Worm (Caenorhabditis elegans): Measurements from ENCODE around the gene cyp-44A1.
"Not testable (repeated sequence)": the region's sequence is repeated elsewhere in the genome, so short reads cannot be mapped to it uniquely, and the experiment has no call there.

cyp-44A1 gene

ce11 chrII:5522637-5523036, 18.8 kb downstream of the cyp-44A1 start, which contains the start of gene ZK177.11:
ZK177.11 (plus strand) TSS chrII:5522937.
- no peak for TF ChIP-seq ceh-39 (tag; optimal IDR thresholded peaks at IDR 0.05)
- TF ChIP-seq sem-2 (GFP tag; optimal IDR thresholded peaks at IDR 0.05), result no peak
- TF ChIP-seq cnd-1 (tag; optimal IDR thresholded peaks at IDR 0.05), result no peak
- TF ChIP-seq mep-1 (tag; optimal IDR thresholded peaks at IDR 0.05), result no peak
- no peak for TF ChIP-seq pha-4 (tag; optimal IDR thresholded peaks at IDR 0.05)
- no peak for TF ChIP-seq M03D4.4 (tag; optimal IDR thresholded peaks at IDR 0.05)
- no peak for TF ChIP-seq nhr-12 (tag; optimal IDR thresholded peaks at IDR 0.05)
- no peak for TF ChIP-seq mls-2 (tag; optimal IDR thresholded peaks at IDR 0.05)
- TF ChIP-seq unc-39 (tag; optimal IDR thresholded peaks at IDR 0.05), result no peak
- TF ChIP-seq flh-1 (GFP tag; optimal IDR thresholded peaks at IDR 0.05), result no peak
- TF ChIP-seq ztf-11 (tag; optimal IDR thresholded peaks at IDR 0.05), result no peak
- TF ChIP-seq ces-1 (GFP tag; optimal IDR thresholded peaks at IDR 0.05), result no peak

- TF ChIP-seq elt-1 (tag; optimal IDR thresholded peaks at IDR 0.05; ENCODE audit: borderline replicate concordance, insufficient read depth) (no peak), bed-3 (GFP tag; optimal IDR thresholded peaks at IDR 0.05) (no peak), unc-39 (tag; optimal IDR thresholded peaks at IDR 0.05) (no peak), flh-1 (GFP tag; optimal IDR thresholded peaks at IDR 0.05) (no peak), snpc-4 (tag; optimal IDR thresholded peaks at IDR 0.05) (no peak), ceh-43 (GFP tag; optimal IDR thresholded peaks at IDR 0.05) (no peak), sem-2 (GFP tag; optimal IDR thresholded peaks at IDR 0.05) (no peak), ces-1 (GFP tag; optimal IDR thresholded peaks at IDR 0.05) (no peak), cnd-1 (tag; optimal IDR thresholded peaks at IDR 0.05) (no peak), nhr-2 (tag; optimal IDR thresholded peaks at IDR 0.05) (no peak), zip-8 (tag; optimal IDR thresholded peaks at IDR 0.05) (no peak), mab-5 (tag; optimal IDR thresholded peaks at IDR 0.05) (no peak)
Observed at ce11 chrII:5525297-5525696, 21.5 kb downstream of the cyp-44A1 start, which contains the start of gene tbx-35. tbx-35 (minus strand) TSS chrII:5525397.

- TF ChIP-seq elt-1 (tag; optimal IDR thresholded peaks at IDR 0.05; ENCODE audit: borderline replicate concordance, insufficient read depth) (no peak), ceh-43 (GFP tag; optimal IDR thresholded peaks at IDR 0.05) (no peak), mep-1 (tag; optimal IDR thresholded peaks at IDR 0.05) (no peak), nhr-237 (tag; optimal IDR thresholded peaks at IDR 0.05) (no peak), ztf-11 (tag; optimal IDR thresholded peaks at IDR 0.05) (no peak), ceh-83 (GFP tag; optimal IDR thresholded peaks at IDR 0.05) (no peak), ces-1 (GFP tag; optimal IDR thresholded peaks at IDR 0.05) (no peak), nhr-2 (tag; optimal IDR thresholded peaks at IDR 0.05) (no peak)
Observed at ce11 chrII:5527841-5528240, 24.0 kb downstream of the cyp-44A1 start, which contains the start of gene ZK177.1. ZK177.1 (plus strand) TSS chrII:5528141.

- TF ChIP-seq unc-62 (GFP tag; optimal IDR thresholded peaks at IDR 0.05) (no peak), drap-1 (GFP tag; optimal IDR thresholded peaks at IDR 0.05) (no peak), pha-4 (tag; optimal IDR thresholded peaks at IDR 0.05) (no peak), ceh-83 (GFP tag; optimal IDR thresholded peaks at IDR 0.05) (no peak), tbx-8 (GFP tag; optimal IDR thresholded peaks at IDR 0.05) (no peak)
Observed at ce11 chrII:5531855-5532328, 28.0 kb downstream of the cyp-44A1 start, which contains the start of gene C17C3.9. C17C3.9 (minus strand) TSS chrII:5532278.

ce11 chrII:5533642-5534041, 29.8 kb downstream of the cyp-44A1 start, which contains the start of gene hlh-26:
hlh-26 (minus strand) TSS chrII:5533742.
- TF ChIP-seq nhr-76 (tag; optimal IDR thresholded peaks at IDR 0.05) (no peak), blmp-1 (tag; optimal IDR thresholded peaks at IDR 0.05) (no peak), M03D4.4 (tag; optimal IDR thresholded peaks at IDR 0.05) (no peak)

- TF ChIP-seq snpc-4, nhr-237, M03D4.4 (tag; optimal IDR thresholded peaks at IDR 0.05): not testable (repeated sequence)
Observed at ce11 chrII:5534939-5535338, 31.1 kb downstream of the cyp-44A1 start, which contains the start of gene hlh-25. hlh-25 (plus strand) TSS chrII:5535239.

- TF ChIP-seq zip-8 (tag; optimal IDR thresholded peaks at IDR 0.05), result no peak
- no peak for TF ChIP-seq M03D4.4 (tag; optimal IDR thresholded peaks at IDR 0.05)
- no peak for TF ChIP-seq lin-32 (GFP tag; optimal IDR thresholded peaks at IDR 0.05)
- TF ChIP-seq blmp-1 (tag; optimal IDR thresholded peaks at IDR 0.05), result no peak
- no peak for TF ChIP-seq sptf-1 (tag; optimal IDR thresholded peaks at IDR 0.05)
- TF ChIP-seq ztf-11 (tag; optimal IDR thresholded peaks at IDR 0.05), result no peak
- no peak for TF ChIP-seq unc-62 (GFP tag; optimal IDR thresholded peaks at IDR 0.05)
- no peak for TF ChIP-seq nhr-76 (tag; optimal IDR thresholded peaks at IDR 0.05)
- TF ChIP-seq snpc-4 (tag; optimal IDR thresholded peaks at IDR 0.05), result no peak
- TF ChIP-seq elt-3 (tag; optimal IDR thresholded peaks at IDR 0.05), result no peak
- TF ChIP-seq nhr-12 (tag; optimal IDR thresholded peaks at IDR 0.05), result no peak
- TF ChIP-seq pha-4 (tag; optimal IDR thresholded peaks at IDR 0.05), result no peak
- TF ChIP-seq mep-1 (tag; optimal IDR thresholded peaks at IDR 0.05), result no peak
- TF ChIP-seq unc-39 (tag; optimal IDR thresholded peaks at IDR 0.05), result no peak
Observed at ce11 chrII:5537078-5537477, 33.2 kb downstream of the cyp-44A1 start.

Measured in whole organism, mixed stage, embryonic.